Fruit fly (Drosophila melanogaster): Measurements from ENCODE around the gene Rcd5.

Gene Rcd5

dm6 chr3L:4070996-4071379 lies 30.7 kb downstream of the Rcd5 start (continued):
- TF ChIP-seq esn (GFP tag; optimal IDR thresholded peaks at IDR 0.05) (no peak), CG7368 (GFP tag; optimal IDR thresholded peaks at IDR 0.05) (peak; percentile 83), Ets21C (GFP tag; optimal IDR thresholded peaks at IDR 0.05) (peak; percentile 52), CG32006 (GFP tag; optimal IDR thresholded peaks at IDR 0.05) (peak; percentile 44), CG3032 (tag; optimal IDR thresholded peaks at IDR 0.05) (peak; percentile 91), CG8632 (GFP tag; optimal IDR thresholded peaks at IDR 0.05) (peak; percentile 53), Met (GFP tag; optimal IDR thresholded peaks at IDR 0.05) (peak; percentile 65), CG6808 (GFP tag; optimal IDR thresholded peaks at IDR 0.05) (peak; percentile 37), Lpt (GFP tag; optimal IDR thresholded peaks at IDR 0.05) (peak; percentile 56), CG10631 (GFP tag; optimal IDR thresholded peaks at IDR 0.05) (peak; percentile 86), CG6792 (GFP tag; optimal IDR thresholded peaks at IDR 0.05) (no peak), cyc (GFP tag; optimal IDR thresholded peaks at IDR 0.05) (peak; percentile 86), CG6854 (GFP tag; optimal IDR thresholded peaks at IDR 0.05) (no peak), Gug (GFP tag; IDR thresholded peaks at IDR 0.05) (peak; percentile 94), CG8119 (GFP tag; IDR thresholded peaks at IDR 0.05) (peak; percentile 83), CG9139 (GFP tag; optimal IDR thresholded peaks at IDR 0.05) (peak; percentile 68), Eip93F (GFP tag; optimal IDR thresholded peaks at IDR 0.05) (no peak)

dm6 chr3L:4071561-4072049 lies 31.3 kb downstream of the Rcd5 start, which contains the start of gene wit:
TSS of gene wit (minus strand) at chr3L:4071717.
- TF ChIP-seq lz (GFP tag; optimal IDR thresholded peaks at IDR 0.05) (peak; percentile 24), acj6 (GFP tag; optimal IDR thresholded peaks at IDR 0.05) (no peak), achi (GFP tag; optimal IDR thresholded peaks at IDR 0.05) (peak; percentile 24), CG32006 (GFP tag; optimal IDR thresholded peaks at IDR 0.05) (peak; percentile 13), eg (GFP tag; IDR thresholded peaks at IDR 0.05) (peak; percentile 65; the same call in 2 of the 3 replicates), CG3032 (tag; optimal IDR thresholded peaks at IDR 0.05) (no peak), CG8319 (GFP tag; optimal IDR thresholded peaks at IDR 0.05) (no peak), CG6854 (GFP tag; optimal IDR thresholded peaks at IDR 0.05) (peak; percentile 87), CG34406 (GFP tag; optimal IDR thresholded peaks at IDR 0.05) (peak; percentile 13), CG1621 (tag; optimal IDR thresholded peaks at IDR 0.05) (peak; percentile 44), CG3919 (GFP tag; optimal IDR thresholded peaks at IDR 0.05) (peak; percentile 63), CG15336 (GFP tag; IDR thresholded peaks at IDR 0.05) (peak; percentile 69; the same call in 1 of the 2 replicates), ss (GFP tag; optimal IDR thresholded peaks at IDR 0.05) (peak; percentile 35 to 43), topi (GFP tag; optimal IDR thresholded peaks at IDR 0.05) (peak; percentile 10), Eip78C (GFP tag) (peak; percentile 75), fd59A (GFP tag; optimal IDR thresholded peaks at IDR 0.05) (no peak), Sox102F (GFP tag; optimal IDR thresholded peaks at IDR 0.05) (peak; percentile 80), CG6163 (GFP tag; IDR thresholded peaks at IDR 0.05) (peak; percentile 55; the same call in 1 of the 3 replicates), pdm3 (GFP tag; optimal IDR thresholded peaks at IDR 0.05) (peak; percentile 40), CG8119 (GFP tag; IDR thresholded peaks at IDR 0.05) (peak; percentile 67), CG10669 (GFP tag; optimal IDR thresholded peaks at IDR 0.05) (no peak), svp (GFP tag) (peak; percentile 85), esn (GFP tag; optimal IDR thresholded peaks at IDR 0.05) (peak; percentile 38), Hr39 (GFP tag; optimal IDR thresholded peaks at IDR 0.05) (peak; percentile 3), Ets96B (tag; optimal IDR thresholded peaks at IDR 0.05) (no peak), Eip93F (GFP tag; optimal IDR thresholded peaks at IDR 0.05) (no peak), CG9139 (GFP tag; optimal IDR thresholded peaks at IDR 0.05) (peak; percentile 52), CG6792 (GFP tag; optimal IDR thresholded peaks at IDR 0.05) (peak; percentile 11), Eip75B (GFP tag; optimal IDR thresholded peaks at IDR 0.05) (peak; percentile 14), net (GFP tag; optimal IDR thresholded peaks at IDR 0.05) (peak; percentile 38), fkh (GFP tag; optimal IDR thresholded peaks at IDR 0.05) (peak; percentile 21), Met (GFP tag; optimal IDR thresholded peaks at IDR 0.05) (peak; percentile 45), Smox (GFP tag; optimal IDR thresholded peaks at IDR 0.05) (peak; percentile 31), CG6276 (GFP tag; optimal IDR thresholded peaks at IDR 0.05) (peak; percentile 58), CG16779 (tag; optimal IDR thresholded peaks at IDR 0.05) (peak; percentile 52), Hr38 (GFP tag; optimal IDR thresholded peaks at IDR 0.05) (no peak), spab (GFP tag; optimal IDR thresholded peaks at IDR 0.05) (no peak), Sox14 (GFP tag; optimal IDR thresholded peaks at IDR 0.05) (peak; percentile 29), CG6808 (GFP tag; optimal IDR thresholded peaks at IDR 0.05) (no peak), OdsH (GFP tag; optimal IDR thresholded peaks at IDR 0.05) (peak; percentile 5), dac (GFP tag; optimal IDR thresholded peaks at IDR 0.05) (no peak), Hr4 (GFP tag; optimal IDR thresholded peaks at IDR 0.05) (peak; percentile 56)
